Worm (Caenorhabditis elegans) whole organism, young adult: Measurements from ENCODE around the gene cpr-4.
"Not testable (repeated sequence)": the region's sequence is repeated elsewhere in the genome, so short reads cannot be mapped to it uniquely, and the experiment has no call there.

Source experiments
- B0035.1 ChIP-seq: sonication (generic microtip); optimal IDR thresholded peaks from 2 replicates; lab custom pipeline; 2016; ENCODE audit warnings: missing genetic modification characterization, mild to moderate bottlenecking, missing compliant biosample characterization, missing genotype, missing genetic modification reagents
- F37B4.10 ChIP-seq: fragments of 200-800 bp; sonication (Bioruptor generic); IDR thresholded peaks from 2 replicates; pipeline ENCODE4 v1.3.6; 2022; ENCODE audit warnings: missing genetic modification characterization, missing compliant biosample characterization
- F39B2.1 ChIP-seq: fragments of 200-800 bp; sonication (Bioruptor generic); IDR thresholded peaks from 2 replicates; pipeline ENCODE4 v1.3.6; 2022; ENCODE audit warnings: missing genetic modification reagents, missing genetic modification characterization, missing compliant biosample characterization
- F55B11.4 ChIP-seq: sonication (generic microtip); optimal IDR thresholded peaks from 2 replicates; lab custom pipeline; 2016; ENCODE audit warnings: missing compliant biosample characterization, missing genetic modification characterization, borderline replicate concordance; ENCODE audit not compliant: insufficient read depth
- K11D2.4 ChIP-seq: fragments of 200-800 bp; sonication (Bioruptor generic); IDR thresholded peaks from 2 replicates; pipeline ENCODE4 v1.3.6; 2022; ENCODE audit warnings: missing genetic modification reagents, missing genetic modification characterization, missing compliant biosample characterization
- T26A5.8 ChIP-seq: sonication (generic microtip); optimal IDR thresholded peaks from 2 replicates; lab custom pipeline; 2016; ENCODE audit warnings: missing genetic modification characterization, missing compliant biosample characterization
- Y53F4B.3 ChIP-seq: fragments of 200-800 bp; sonication (Bioruptor generic); IDR thresholded peaks from 2 replicates; pipeline ENCODE4 v1.3.6; 2022; ENCODE audit warnings: missing genetic modification reagents, missing genetic modification characterization, missing compliant biosample characterization
- Y67H2A.10 ChIP-seq: fragments of 200-800 bp; sonication (Bioruptor generic); conservative IDR thresholded peaks from 2 replicates; pipeline ENCODE4 v1.3.6; 2022; ENCODE audit warnings: missing genetic modification reagents, missing genetic modification characterization, missing compliant biosample characterization
- ZK185.1 ChIP-seq: sonication (generic microtip); optimal IDR thresholded peaks from 2 replicates; lab custom pipeline; 2016; ENCODE audit warnings: mild to moderate bottlenecking, missing genetic modification characterization, missing compliant biosample characterization; ENCODE audit not compliant: poor library complexity, severe bottlenecking
- aptf-2 ChIP-seq: fragments of 200-800 bp; sonication (Bioruptor generic); conservative IDR thresholded peaks from 2 replicates; pipeline ENCODE4 v1.3.6; 2022; ENCODE audit warnings: missing genetic modification reagents, missing genetic modification characterization, missing compliant biosample characterization
- attf-5 ChIP-seq: fragments of 200-800 bp; sonication (Bioruptor generic); optimal IDR thresholded peaks from 2 replicates; lab custom pipeline; 2018; ENCODE audit warnings: mild to moderate bottlenecking, missing genetic modification characterization, missing compliant biosample characterization
- cebp-2 ChIP-seq: fragments of 200-800 bp; sonication (Bioruptor generic); IDR thresholded peaks from 2 replicates; pipeline ENCODE4 v1.3.6; 2022; ENCODE audit warnings: missing genetic modification characterization, missing compliant biosample characterization
- ceh-58 ChIP-seq: fragments of 200-800 bp; sonication (Bioruptor generic); IDR thresholded peaks from 2 replicates; pipeline ENCODE4 v1.3.6; 2022; ENCODE audit warnings: missing genetic modification characterization, missing compliant biosample characterization
- ceh-79 ChIP-seq: sonication (generic microtip); optimal IDR thresholded peaks from 2 replicates; lab custom pipeline; 2017; ENCODE audit warnings: mild to moderate bottlenecking, missing genetic modification characterization, missing compliant biosample characterization
- chd-7 ChIP-seq: sonication (generic microtip); optimal IDR thresholded peaks from 2 replicates; lab custom pipeline; 2016; ENCODE audit warnings: mild to moderate bottlenecking, missing genetic modification characterization, moderate library complexity, missing compliant biosample characterization
- egl-18 ChIP-seq: fragments of 200-800 bp; sonication (Bioruptor generic); IDR thresholded peaks from 2 replicates; pipeline ENCODE4 v1.3.6; 2022; ENCODE audit warnings: missing genetic modification reagents, missing genetic modification characterization, missing compliant biosample characterization
- egl-44 ChIP-seq: fragments of 200-800 bp; sonication (Bioruptor generic); IDR thresholded peaks from 2 replicates; pipeline ENCODE4 v1.3.6; 2022; ENCODE audit warnings: missing genetic modification reagents, missing genetic modification characterization, missing compliant biosample characterization
- hrde-1 ChIP-seq: sonication (generic microtip); optimal IDR thresholded peaks from 2 replicates; lab custom pipeline; 2016; ENCODE audit warnings: missing genetic modification characterization, mild to moderate bottlenecking, missing compliant biosample characterization, moderate library complexity, missing genotype, missing genetic modification reagents, borderline replicate concordance
- lin-35 ChIP-seq, 3 experiments: fragments of 150-350 bp in 2 of 3; sonication (generic microtip) in 1 of 3; optimal IDR thresholded peaks; 2 replicates each; lab custom pipeline; 2014 to 2018; ENCODE audit warnings: missing biosample characterization in 3 of 3, missing genetic modification characterization in 3 of 3, missing genetic modification reagents in 3 of 3
- lin-40 ChIP-seq: sonication (generic microtip); optimal IDR thresholded peaks from 2 replicates; lab custom pipeline; 2016; ENCODE audit warnings: missing genetic modification characterization, mild to moderate bottlenecking, missing compliant biosample characterization, missing genotype, missing genetic modification reagents
- madf-10 ChIP-seq: sonication (generic microtip); optimal IDR thresholded peaks from 2 replicates; lab custom pipeline; 2016; ENCODE audit warnings: mild to moderate bottlenecking, missing genetic modification characterization, missing compliant biosample characterization
- madf-3 ChIP-seq: fragments of 200-800 bp; sonication (Bioruptor generic); IDR thresholded peaks from 2 replicates; pipeline ENCODE4 v1.3.6; 2022; ENCODE audit warnings: missing genetic modification reagents, missing genetic modification characterization, missing compliant biosample characterization
- mxl-1 ChIP-seq: sonication (generic microtip); optimal IDR thresholded peaks from 2 replicates; lab custom pipeline; 2016; ENCODE audit warnings: missing genetic modification characterization, missing compliant biosample characterization
- nfyb-1 ChIP-seq: fragments of 200-800 bp; sonication (Bioruptor generic); IDR thresholded peaks from 2 replicates; pipeline ENCODE4 v1.3.6; 2022; ENCODE audit warnings: missing genetic modification reagents, missing genetic modification characterization, missing compliant biosample characterization
- nhr-27 ChIP-seq: fragments of 200-800 bp; sonication (Bioruptor generic); optimal IDR thresholded peaks from 2 replicates; lab custom pipeline; 2018; ENCODE audit warnings: mild to moderate bottlenecking, missing genetic modification characterization, moderate library complexity, missing compliant biosample characterization
- nhr-80 ChIP-seq: sonication (generic microtip); optimal IDR thresholded peaks from 2 replicates; lab custom pipeline; 2016; ENCODE audit warnings: missing genetic modification characterization, missing compliant biosample characterization
- rpc-1 ChIP-seq, 2 experiments: fragments of 150-350 bp in 1 of 2; sonication (generic microtip) in 1 of 2; optimal IDR thresholded peaks; 2 replicates each; lab custom pipeline; 2014 to 2018; ENCODE audit warnings: missing biosample characterization in 1 of 2, missing genetic modification characterization in 1 of 2, missing genetic modification reagents in 1 of 2, missing genotype in 1 of 2
- snpc-1.1 ChIP-seq: sonication (generic microtip); optimal IDR thresholded peaks from 2 replicates; lab custom pipeline; 2017; ENCODE audit warnings: missing genetic modification characterization, mild to moderate bottlenecking, missing compliant biosample characterization, antibody characterized with exemption, moderate library complexity, missing genotype, missing genetic modification reagents; ENCODE audit not compliant: insufficient read depth
- snpc-3.4 ChIP-seq: sonication (generic microtip); optimal IDR thresholded peaks from 2 replicates; lab custom pipeline; 2017; ENCODE audit warnings: missing genetic modification characterization, mild to moderate bottlenecking, missing compliant biosample characterization, antibody characterized with exemption, moderate library complexity, missing genotype, missing genetic modification reagents
- tbx-9 ChIP-seq: sonication (generic microtip); optimal IDR thresholded peaks from 2 replicates; lab custom pipeline; 2016; ENCODE audit warnings: borderline replicate concordance, missing genetic modification characterization, inconsistent platforms, missing compliant biosample characterization
- tlf-1 ChIP-seq: fragments of 200-800 bp; sonication (Bioruptor generic); optimal IDR thresholded peaks from 2 replicates; lab custom pipeline; 2018; ENCODE audit warnings: mild to moderate bottlenecking, missing genetic modification characterization, missing compliant biosample characterization
- unc-130 ChIP-seq: sonication (generic microtip); optimal IDR thresholded peaks from 2 replicates; lab custom pipeline; 2016; ENCODE audit warnings: missing genetic modification reagents, missing genetic modification characterization, missing compliant biosample characterization
- xnd-1 ChIP-seq: sonication (generic microtip); optimal IDR thresholded peaks from 2 replicates; lab custom pipeline; 2016; ENCODE audit warnings: missing genotype, missing genetic modification reagents, missing genetic modification characterization, missing compliant biosample characterization
- zfh-2 ChIP-seq: fragments of 200-800 bp; sonication (Bioruptor generic); conservative IDR thresholded peaks from 2 replicates; pipeline ENCODE4 v1.3.6; 2022; ENCODE audit warnings: missing genetic modification reagents, missing genetic modification characterization, missing compliant biosample characterization
- zim-3 ChIP-seq: sonication (generic microtip); optimal IDR thresholded peaks from 2 replicates; lab custom pipeline; 2017; ENCODE audit warnings: mild to moderate bottlenecking, missing genetic modification characterization, moderate library complexity, missing compliant biosample characterization
- ztf-22 ChIP-seq: fragments of 200-800 bp; sonication (Bioruptor generic); optimal IDR thresholded peaks from 2 replicates; lab custom pipeline; 2018; ENCODE audit warnings: mild to moderate bottlenecking, missing genetic modification characterization, moderate library complexity, missing compliant biosample characterization
- ztf-28 ChIP-seq: fragments of 200-800 bp; sonication (Bioruptor generic); IDR thresholded peaks from 2 replicates; pipeline ENCODE4 v1.3.6; 2022; ENCODE audit warnings: missing genetic modification reagents, missing genetic modification characterization, missing compliant biosample characterization

Gene cpr-4

ce11 chrV:6565851-6566386 is 48.6 kb upstream of the cpr-4 start, which contains the start of gene K04A8.1:
Gene K04A8.1 (plus strand): TSS chrV:6566336.
- TF ChIP-seq F55B11.4 (tag; lab: Kevin White, UChicago) (no peak), K11D2.4 (GFP tag; lab: Robert Waterston, UW) (no peak), egl-18 (GFP tag; lab: Robert Waterston, UW) (no peak), F39B2.1 (GFP tag; lab: Robert Waterston, UW) (no peak), nhr-80 (tag; lab: Kevin White, UChicago) (peak; percentile 44)

ce11 chrV:6575406-6576130 is 38.9 kb upstream of the cpr-4 start, which contains the start of gene fut-2:
Gene fut-2 (minus strand): TSS chrV:6575890.
- TF ChIP-seq cebp-2 (GFP tag; lab: Robert Waterston, UW) (no peak), hrde-1 (tag; lab: Kevin White, UChicago) (no peak), nhr-80 (tag; lab: Kevin White, UChicago) (peak; percentile 84)

- TF ChIP-seq xnd-1 (tag; lab: Kevin White, UChicago) (no peak), F37B4.10 (no peak), tbx-9 (tag; lab: Kevin White, UChicago) (no peak), nhr-27 (tag; lab: Kevin White, UChicago) (no peak), Y67H2A.10 (GFP tag; lab: Robert Waterston, UW) (no peak), madf-10 (no peak), lin-35 (GFP tag; optimal IDR thresholded peaks at IDR 0.05; lab: Kevin White, UChicago) (no peak), snpc-3.4 (tag; lab: Kevin White, UChicago) (no peak), nfyb-1 (GFP tag; lab: Robert Waterston, UW) (no peak), zfh-2 (GFP tag; lab: Robert Waterston, UW) (no peak), madf-3 (GFP tag; lab: Robert Waterston, UW) (no peak)
These were observed 37.9 kb upstream of the cpr-4 start, which contains the start of gene EGAP9.4 for ce11 chrV:6576567-6576966. Gene EGAP9.4 (plus strand): TSS chrV:6576867.

ce11 chrV:6579992-6580391 is 34.5 kb upstream of the cpr-4 start, which contains the start of gene EGAP9.3:
Gene EGAP9.3 (minus strand): TSS chrV:6580122.
- no peak for TF ChIP-seq ztf-22 (GFP tag; lab: Kevin White, UChicago)
- no peak for TF ChIP-seq snpc-1.1 (tag; lab: Kevin White, UChicago)
- TF ChIP-seq nhr-80 (tag; lab: Kevin White, UChicago) = peak; percentile 59

ce11 chrV:6581762-6582161 is 32.7 kb upstream of the cpr-4 start, which contains the start of gene ZK1055.4:
Gene ZK1055.4 (plus strand): TSS chrV:6582062.
- not testable (repeated sequence) for TF ChIP-seq ZK185.1 (tag; lab: Kevin White, UChicago); aptf-2 (GFP tag; lab: Robert Waterston, UW); tlf-1 (GFP tag; lab: Kevin White, UChicago)

- TF ChIP-seq zim-3 (tag; lab: Kevin White, UChicago) = no peak
- TF ChIP-seq egl-44 = no peak
- TF ChIP-seq unc-130 (GFP tag; lab: Kevin White, UChicago) = no peak
- TF ChIP-seq T26A5.8 (tag; lab: Kevin White, UChicago) = no peak
- TF ChIP-seq Y53F4B.3 (GFP tag; lab: Robert Waterston, UW) = no peak
- TF ChIP-seq ztf-28 (GFP tag; lab: Robert Waterston, UW) = no peak
- TF ChIP-seq ceh-79 = no peak
- no peak for TF ChIP-seq attf-5
- TF ChIP-seq ceh-58 (GFP tag; lab: Robert Waterston, UW) = no peak
- TF ChIP-seq lin-40 (tag; lab: Kevin White, UChicago) = no peak
- no peak for TF ChIP-seq chd-7 (tag; lab: Kevin White, UChicago)
- TF ChIP-seq mxl-1 = no peak
- TF ChIP-seq B0035.1 = no peak
- no peak for TF ChIP-seq rpc-1 (optimal IDR thresholded peaks at IDR 0.05; lab: Kevin White, UChicago)
- no peak for TF ChIP-seq rpc-1 (tag; optimal IDR thresholded peaks at IDR 0.05; lab: Kevin White, UChicago)
These were observed 24.2 kb upstream of the cpr-4 start, which contains the start of gene ZK1055.2 for ce11 chrV:6590283-6590682. Gene ZK1055.2 (plus strand): TSS chrV:6590583.
